Worm (Caenorhabditis elegans) whole organism, late embryonic: ENCODE results near the gene egrh-3.

Experiments used
- K09A11.1 ChIP-seq: sonication (generic microtip); optimal IDR thresholded peaks from 2 replicates; lab custom pipeline; 2017; ENCODE audit warnings: antibody characterized with exemption, mild to moderate bottlenecking, missing genetic modification characterization, missing compliant biosample characterization; ENCODE audit not compliant: insufficient read depth
- T23F11.4 ChIP-seq: fragments of 200-800 bp; sonication (Bioruptor generic); optimal IDR thresholded peaks from 2 replicates; lab custom pipeline; 2018; ENCODE audit warnings: mild to moderate bottlenecking, missing genetic modification characterization, missing compliant biosample characterization
- nhr-11 ChIP-seq: fragments of 150-350 bp; optimal IDR thresholded peaks from 2 replicates; lab custom pipeline; 2014; ENCODE audit warnings: missing biosample characterization, missing genetic modification characterization
- sdc-2 ChIP-seq: sonication (generic microtip); optimal IDR thresholded peaks from 2 replicates; lab custom pipeline; 2016; ENCODE audit warnings: missing genotype, missing genetic modification characterization, missing compliant biosample characterization
- sox-2 ChIP-seq: fragments of 200-800 bp; sonication (Bioruptor generic); IDR thresholded peaks from 2 replicates; pipeline ENCODE4 v1.3.6; 2022; ENCODE audit warnings: missing genetic modification reagents, missing genetic modification characterization, missing compliant biosample characterization
- tbx-2 ChIP-seq: sonication (generic microtip); optimal IDR thresholded peaks from 2 replicates; lab custom pipeline; 2016; ENCODE audit warnings: missing genetic modification characterization, missing compliant biosample characterization

DNA sequence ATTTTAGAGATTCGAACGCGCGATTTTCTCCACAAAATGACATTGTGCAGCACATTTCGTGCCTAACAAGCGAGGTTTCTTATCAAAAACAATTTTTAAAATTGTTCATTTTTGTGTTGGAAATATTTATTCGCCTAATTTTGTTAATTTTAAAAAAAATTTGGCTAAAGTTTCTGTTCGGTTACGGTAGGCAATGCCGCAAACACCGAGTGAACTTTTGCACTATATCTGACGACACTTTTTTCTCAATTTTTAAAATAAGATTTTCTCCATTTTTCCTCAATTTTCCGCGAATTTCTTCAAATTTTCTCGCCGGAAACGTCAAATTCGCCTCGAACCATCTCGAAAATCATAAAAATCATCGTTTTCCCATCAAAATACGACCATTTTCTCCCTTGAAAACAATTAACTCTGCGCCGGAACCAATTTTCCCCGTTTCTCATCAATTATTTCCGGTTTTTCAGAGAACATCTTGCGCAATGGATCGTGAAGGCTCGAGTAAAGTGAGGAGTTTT lies 21.9 kb downstream of the egrh-3 start, which contains the start of gene Y69A2AR.1:
- TF ChIP-seq tbx-2 (tag; lab: Kevin White, UChicago) = no peak
- no peak for TF ChIP-seq sdc-2
- no peak for TF ChIP-seq T23F11.4
- TF ChIP-seq sox-2 = no peak
- TF ChIP-seq K09A11.1 (tag; lab: Kevin White, UChicago) = no peak
- no peak for TF ChIP-seq nhr-11 (tag; lab: Kevin White, UChicago)
